Fruit fly (Drosophila melanogaster): ENCODE results near the gene msd5.
A peak's percentile ranks its signal among the peaks of the same experiment; 100 is the strongest.

msd5 gene

dm6 chr3L:1307005-1307632, 25.8 kb downstream of the msd5 start, which contains the start of the genes Ctr9 and Nt5a (continued):
- no peak for TF ChIP-seq unpg (GFP tag; optimal IDR thresholded peaks at IDR 0.05)
- TF ChIP-seq HmgD (GFP tag; optimal IDR thresholded peaks at IDR 0.05): peak; percentile 41
- peak; percentile 72 for TF ChIP-seq HLH4C (GFP tag; IDR thresholded peaks at IDR 0.05; ENCODE audit: partially characterized antibody)
- peak; percentile 71 for TF ChIP-seq Scr (GFP tag; IDR thresholded peaks at IDR 0.05; ENCODE audit: partially characterized antibody)
- peak; percentile 55 to 72 for TF ChIP-seq dpn (GFP tag; optimal IDR thresholded peaks at IDR 0.05)
- no peak for TF ChIP-seq Optix (GFP tag; IDR thresholded peaks at IDR 0.05)
- TF ChIP-seq dmrt99B (tag; optimal IDR thresholded peaks at IDR 0.05): no peak
- TF ChIP-seq C15 (GFP tag; IDR thresholded peaks at IDR 0.05): 0 out of 3 replicates have a peak, but pooled peaks have one; percentile 27
- TF ChIP-seq CG12219 (GFP tag; optimal IDR thresholded peaks at IDR 0.05): no peak
- TF ChIP-seq CG10366 (GFP tag; IDR thresholded peaks at IDR 0.05): no peak; the same call in 1 of the 2 replicates
- TF ChIP-seq CG13624 (GFP tag; optimal IDR thresholded peaks at IDR 0.05): peak; percentile 70
- peak; percentile 60 for TF ChIP-seq Fer2 (tag; optimal IDR thresholded peaks at IDR 0.05)
- TF ChIP-seq HLHmδ (GFP tag; optimal IDR thresholded peaks at IDR 0.05): no peak
- no peak for TF ChIP-seq z (GFP tag; IDR thresholded peaks at IDR 0.05)
- TF ChIP-seq Myb (GFP tag; optimal IDR thresholded peaks at IDR 0.05): peak; percentile 72
- TF ChIP-seq NC2α (GFP tag; optimal IDR thresholded peaks at IDR 0.05): no peak
- TF ChIP-seq eve (GFP tag; optimal IDR thresholded peaks at IDR 0.05): no peak
- peak; percentile 59 for TF ChIP-seq bab2 (GFP tag; optimal IDR thresholded peaks at IDR 0.05)
- peak; percentile 40; the same call in 2 of the 3 replicates for TF ChIP-seq dysf (GFP tag; IDR thresholded peaks at IDR 0.05)
- no peak for TF ChIP-seq CG6813 (GFP tag; optimal IDR thresholded peaks at IDR 0.05)
- no peak for TF ChIP-seq CG15011 (GFP tag; optimal IDR thresholded peaks at IDR 0.05)
- TF ChIP-seq sens-2 (GFP tag; IDR thresholded peaks at IDR 0.05): no peak
- TF ChIP-seq kay (GFP tag; optimal IDR thresholded peaks at IDR 0.05): peak; percentile 36
- TF ChIP-seq vvl (GFP tag; IDR thresholded peaks at IDR 0.05): peak; percentile 78
- TF ChIP-seq Poxn (GFP tag; IDR thresholded peaks at IDR 0.05): no peak
- TF ChIP-seq Kr (GFP tag; optimal IDR thresholded peaks at IDR 0.05): no peak
- TF ChIP-seq chif (GFP tag; optimal IDR thresholded peaks at IDR 0.05): peak in 1 of 2 experiments; percentile 36
- TF ChIP-seq CG17612 (GFP tag; IDR thresholded peaks at IDR 0.05): peak; percentile 47; the same call in 1 of the 2 replicates
- TF ChIP-seq CG13296 (GFP tag; optimal IDR thresholded peaks at IDR 0.05): peak; percentile 21
- TF ChIP-seq vnd (GFP tag; IDR thresholded peaks at IDR 0.05; ENCODE audit: partially characterized antibody): no peak
- no peak for TF ChIP-seq CG2678 (tag; optimal IDR thresholded peaks at IDR 0.05)
- peak; percentile 88 for TF ChIP-seq CG9932 (GFP tag; IDR thresholded peaks at IDR 0.05)
- peak; percentile 20 for TF ChIP-seq CG18262 (tag; optimal IDR thresholded peaks at IDR 0.05)
- TF ChIP-seq NfI (GFP tag; optimal IDR thresholded peaks at IDR 0.05): peak; percentile 66
- peak; percentile 58 for TF ChIP-seq grau (tag; optimal IDR thresholded peaks at IDR 0.05)
- peak; percentile 80 for TF ChIP-seq Sin3A (optimal IDR thresholded peaks at IDR 0.05)
- TF ChIP-seq CG9876 (GFP tag; optimal IDR thresholded peaks at IDR 0.05): peak; percentile 44
- peak; percentile 46 for TF ChIP-seq Dip3 (GFP tag; optimal IDR thresholded peaks at IDR 0.05)
- TF ChIP-seq emc (GFP tag; optimal IDR thresholded peaks at IDR 0.05): peak; percentile 6
- peak; percentile 76 for TF ChIP-seq CG13894 (tag; optimal IDR thresholded peaks at IDR 0.05)
- peak; percentile 68 for TF ChIP-seq CG14860 (GFP tag; IDR thresholded peaks at IDR 0.05; ENCODE audit: partially characterized antibody)
- peak; percentile 31 for TF ChIP-seq dmrt11E (tag; optimal IDR thresholded peaks at IDR 0.05)
- peak; percentile 29 for TF ChIP-seq PHDP (tag; optimal IDR thresholded peaks at IDR 0.05)
- peak; percentile 65 for TF ChIP-seq Doc3 (GFP tag; IDR thresholded peaks at IDR 0.05; ENCODE audit: partially characterized antibody)
- TF ChIP-seq CG11560 (tag; IDR thresholded peaks at IDR 0.05): no peak
- TF ChIP-seq scrt (GFP tag; optimal IDR thresholded peaks at IDR 0.05): peak; percentile 38
- TF ChIP-seq btn (GFP tag; optimal IDR thresholded peaks at IDR 0.05): no peak
- no peak for TF ChIP-seq D19A (tag; optimal IDR thresholded peaks at IDR 0.05)
- no peak for TF ChIP-seq tgo (GFP tag; IDR thresholded peaks at IDR 0.05)
- TF ChIP-seq ham (GFP tag; IDR thresholded peaks at IDR 0.05): no peak

All from whole organism, embryonic.